Worm (Caenorhabditis elegans) whole organism, L1 larva: ENCODE results near the gene krr-1.
A peak's percentile ranks its signal among the peaks of the same experiment; 100 is the strongest.

Experiments used
- elt-3 ChIP-seq, 6 experiments: fragments of 150-350 bp in 1 of 6; sonication (generic microtip); optimal IDR thresholded peaks; 2 replicates each; lab custom pipeline; 2017 to 2018; ENCODE audit warnings: missing biosample characterization in 6 of 6, missing genetic modification characterization in 6 of 6, inconsistent platforms in 1 of 6
- lir-3 ChIP-seq: sonication (generic microtip); optimal IDR thresholded peaks from 2 replicates; lab custom pipeline; 2016; ENCODE audit warnings: mild to moderate bottlenecking, missing genetic modification characterization, moderate library complexity, missing compliant biosample characterization; ENCODE audit not compliant: poor library complexity
- mdl-1 ChIP-seq, 2 experiments: fragments of 150-350 bp; optimal IDR thresholded peaks; 2 replicates each; lab custom pipeline; 2014 to 2017; ENCODE audit warnings: missing biosample characterization in 2 of 2, missing genetic modification characterization in 2 of 2, inconsistent platforms in 1 of 2
- mep-1 ChIP-seq: fragments of 150-350 bp; optimal IDR thresholded peaks from 2 replicates; lab custom pipeline; 2014; ENCODE audit warnings: missing biosample characterization, missing genetic modification characterization
- nhr-11 ChIP-seq: fragments of 150-350 bp; optimal IDR thresholded peaks from 2 replicates; lab custom pipeline; 2014; ENCODE audit warnings: missing biosample characterization, missing genetic modification characterization
- nhr-12 ChIP-seq: sonication (generic microtip); optimal IDR thresholded peaks from 2 replicates; lab custom pipeline; 2017; ENCODE audit warnings: missing biosample characterization, missing genetic modification characterization
- snpc-4 ChIP-seq: fragments of 150-350 bp; optimal IDR thresholded peaks from 2 replicates; lab custom pipeline; 2014; ENCODE audit warnings: missing biosample characterization, missing genetic modification characterization
- xbp-1 ChIP-seq: sonication (generic microtip); optimal IDR thresholded peaks from 2 replicates; lab custom pipeline; 2016; ENCODE audit warnings: missing genetic modification characterization, missing compliant biosample characterization
- ztf-11 ChIP-seq, 2 experiments: sonication (generic microtip); optimal IDR thresholded peaks; 2 replicates each; lab custom pipeline; 2016 to 2017; ENCODE audit warnings: missing genetic modification characterization in 2 of 2, missing biosample characterization in 1 of 2, missing compliant biosample characterization in 1 of 2
- ztf-4 ChIP-seq: fragments of 150-350 bp; optimal IDR thresholded peaks from 2 replicates; lab custom pipeline; 2014; ENCODE audit warnings: missing biosample characterization, missing genetic modification characterization

ce11 chrV:7224947-7225346 is 6.0 kb upstream of the krr-1 start, which contains the start of gene fkb-3:
- TF ChIP-seq ztf-4 (tag; lab: Kevin White, UChicago) (no peak), xbp-1 (no peak), nhr-11 (tag; lab: Kevin White, UChicago) (no peak), mdl-1 (tag; optimal IDR thresholded peaks at IDR 0.05; lab: Kevin White, UChicago) (no peak), nhr-12 (tag; lab: Kevin White, UChicago) (no peak), mep-1 (tag; lab: Kevin White, UChicago) (peak; percentile 20), lir-3 (tag; lab: Kevin White, UChicago) (no peak), ztf-11 (tag; optimal IDR thresholded peaks at IDR 0.05; lab: Kevin White, UChicago) (no peak), snpc-4 (tag; lab: Kevin White, UChicago) (no peak), elt-3 (tag; optimal IDR thresholded peaks at IDR 0.05; lab: Kevin White, UChicago) (peak in 1 of 6 experiments; percentile 38)
